Fruit fly (Drosophila melanogaster): ENCODE data around the gene CG9205.

DNA sequence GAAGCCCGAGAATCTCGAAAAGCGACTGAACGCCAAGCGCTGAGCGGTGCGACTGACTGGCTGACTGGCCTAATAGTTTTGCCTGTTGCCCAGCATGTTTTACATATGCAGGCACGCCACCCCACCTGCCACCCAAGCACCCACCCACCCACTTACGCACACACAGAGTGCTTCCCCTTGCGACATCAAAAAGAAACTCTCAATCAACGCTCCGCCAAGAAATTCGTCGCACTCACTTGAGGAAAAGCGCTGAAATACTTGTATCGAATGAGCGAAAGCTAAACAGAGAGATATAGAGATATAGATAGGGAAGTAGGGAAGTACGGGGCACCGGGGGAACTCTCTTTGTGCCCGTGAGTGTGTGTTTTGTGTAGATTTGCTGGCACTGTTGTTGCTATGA lies 34.0 kb upstream of the CG9205 start:
- TF ChIP-seq brk (GFP tag; optimal IDR thresholded peaks at IDR 0.05) (no peak), CrebA (GFP tag; optimal IDR thresholded peaks at IDR 0.05; ENCODE audit: borderline replicate concordance) (no peak), psq (GFP tag; optimal IDR thresholded peaks at IDR 0.05) (no peak)

All from whole organism, wandering third instar larva.